Worm (Caenorhabditis elegans) whole organism, L2 larva: ENCODE results near the gene kvs-2.

Experiments
- F13H6.1 ChIP-seq: sonication (generic microtip); optimal IDR thresholded peaks from 2 replicates; lab custom pipeline; 2016; ENCODE audit warnings: missing genetic modification characterization, missing compliant biosample characterization
- R02D3.7 ChIP-seq: fragments of 150-350 bp; optimal IDR thresholded peaks from 2 replicates; lab custom pipeline; 2014; ENCODE audit warnings: missing biosample characterization, missing genetic modification characterization
- Y55F3AM.14 ChIP-seq: fragments of 200-800 bp; sonication (Bioruptor generic); optimal IDR thresholded peaks from 2 replicates; lab custom pipeline; 2018; ENCODE audit warnings: mild to moderate bottlenecking, missing genetic modification characterization, missing compliant biosample characterization
- alr-1 ChIP-seq: fragments of 150-350 bp; optimal IDR thresholded peaks from 2 replicates; lab custom pipeline; 2014; ENCODE audit warnings: missing biosample characterization, missing genetic modification characterization
- aly-2 ChIP-seq: fragments of 150-350 bp; optimal IDR thresholded peaks from 2 replicates; lab custom pipeline; 2014; ENCODE audit warnings: missing biosample characterization, missing genetic modification characterization
- blmp-1 ChIP-seq: sonication (generic microtip); optimal IDR thresholded peaks from 2 replicates; lab custom pipeline; 2017; ENCODE audit warnings: missing genetic modification characterization, mild to moderate bottlenecking, missing compliant biosample characterization, antibody characterized with exemption, moderate library complexity; ENCODE audit not compliant: insufficient read depth
- ceh-16 ChIP-seq: fragments of 150-350 bp; optimal IDR thresholded peaks from 2 replicates; lab custom pipeline; 2014; ENCODE audit warnings: missing biosample characterization, missing genetic modification characterization
- ceh-82 ChIP-seq: fragments of 150-350 bp; optimal IDR thresholded peaks from 2 replicates; lab custom pipeline; 2014; ENCODE audit warnings: missing biosample characterization, missing genetic modification characterization
- crh-2 ChIP-seq: sonication (generic microtip); optimal IDR thresholded peaks from 2 replicates; lab custom pipeline; 2017; ENCODE audit warnings: missing biosample characterization, missing genetic modification characterization
- egl-27 ChIP-seq: sonication (generic microtip); optimal IDR thresholded peaks from 3 replicates; lab custom pipeline; 2017; ENCODE audit warnings: missing biosample characterization, missing genetic modification reagents, missing genetic modification characterization
- elt-1 ChIP-seq: fragments of 150-350 bp; optimal IDR thresholded peaks from 2 replicates; lab custom pipeline; 2014; ENCODE audit warnings: missing biosample characterization, missing genetic modification characterization
- elt-3 ChIP-seq: sonication (generic microtip); optimal IDR thresholded peaks from 2 replicates; lab custom pipeline; 2017; ENCODE audit warnings: missing biosample characterization, missing genetic modification characterization
- fos-1 ChIP-seq: fragments of 150-350 bp; optimal IDR thresholded peaks from 2 replicates; lab custom pipeline; 2014; ENCODE audit warnings: missing biosample characterization, missing genetic modification characterization
- gmeb-1 ChIP-seq: fragments of 150-350 bp; optimal IDR thresholded peaks from 2 replicates; lab custom pipeline; 2014; ENCODE audit warnings: missing biosample characterization, missing genetic modification characterization
- lin-39 ChIP-seq: fragments of 150-350 bp; optimal IDR thresholded peaks from 2 replicates; lab custom pipeline; 2014; ENCODE audit warnings: missing biosample characterization, missing genetic modification reagents, missing genetic modification characterization
- lsy-2 ChIP-seq, 2 experiments: fragments of 150-350 bp in 1 of 2; sonication (generic microtip) in 1 of 2; optimal IDR thresholded peaks; 2 replicates each; lab custom pipeline; 2014 to 2017; ENCODE audit warnings: missing biosample characterization in 2 of 2, missing genetic modification characterization in 2 of 2
- mab-5 ChIP-seq: fragments of 150-350 bp; optimal IDR thresholded peaks from 2 replicates; lab custom pipeline; 2014; ENCODE audit warnings: missing biosample characterization, missing genetic modification characterization
- mbf-1 ChIP-seq: sonication (generic microtip); optimal IDR thresholded peaks from 2 replicates; lab custom pipeline; 2017; ENCODE audit warnings: missing biosample characterization, missing genetic modification characterization
- mdl-1 ChIP-seq, 2 experiments: fragments of 150-350 bp in 1 of 2; sonication (generic microtip) in 1 of 2; optimal IDR thresholded peaks; 2 replicates each; lab custom pipeline; 2017; ENCODE audit warnings: missing biosample characterization in 2 of 2, missing genetic modification characterization in 2 of 2
- nhr-11 ChIP-seq: fragments of 150-350 bp; optimal IDR thresholded peaks from 2 replicates; lab custom pipeline; 2014; ENCODE audit warnings: missing biosample characterization, missing genetic modification characterization
- nhr-129 ChIP-seq: fragments of 150-350 bp; optimal IDR thresholded peaks from 2 replicates; lab custom pipeline; 2014; ENCODE audit warnings: missing biosample characterization, missing genetic modification characterization
- nhr-21 ChIP-seq: fragments of 150-350 bp; optimal IDR thresholded peaks from 2 replicates; lab custom pipeline; 2014; ENCODE audit warnings: missing biosample characterization, missing genetic modification characterization
- nhr-23 ChIP-seq: fragments of 150-350 bp; optimal IDR thresholded peaks from 2 replicates; lab custom pipeline; 2014; ENCODE audit warnings: missing biosample characterization, missing genetic modification reagents, missing genetic modification characterization
- nhr-25 ChIP-seq: fragments of 150-350 bp; sonication (generic microtip); optimal IDR thresholded peaks from 3 replicates; lab custom pipeline; 2014; ENCODE audit warnings: missing biosample characterization, missing genetic modification characterization
- nhr-6 ChIP-seq: fragments of 150-350 bp; optimal IDR thresholded peaks from 2 replicates; lab custom pipeline; 2014; ENCODE audit warnings: missing biosample characterization, missing genetic modification characterization
- nhr-77 ChIP-seq: fragments of 150-350 bp; optimal IDR thresholded peaks from 2 replicates; lab custom pipeline; 2014; ENCODE audit warnings: missing biosample characterization, missing genetic modification characterization
- sem-4 ChIP-seq: fragments of 150-350 bp; optimal IDR thresholded peaks from 2 replicates; lab custom pipeline; 2014; ENCODE audit warnings: missing biosample characterization, missing genetic modification reagents, missing genetic modification characterization
- skn-1 ChIP-seq: sonication (generic microtip); optimal IDR thresholded peaks from 2 replicates; lab custom pipeline; 2017; ENCODE audit warnings: missing biosample characterization, missing genetic modification characterization
- sma-9 ChIP-seq, 2 experiments: fragments of 150-350 bp in 1 of 2; sonication (generic microtip) in 1 of 2; optimal IDR thresholded peaks; 2 replicates each; lab custom pipeline; 2014 to 2016; ENCODE audit warnings: missing genetic modification characterization in 2 of 2, mild to moderate bottlenecking in 1 of 2, missing biosample characterization in 1 of 2, missing compliant biosample characterization in 1 of 2, missing genetic modification reagents in 1 of 2, moderate library complexity in 1 of 2
- snpc-4 ChIP-seq: fragments of 150-350 bp; optimal IDR thresholded peaks from 2 replicates; lab custom pipeline; 2014; ENCODE audit warnings: missing biosample characterization, missing genetic modification characterization
- unc-39 ChIP-seq: fragments of 150-350 bp; optimal IDR thresholded peaks from 2 replicates; lab custom pipeline; 2014; ENCODE audit warnings: missing biosample characterization, missing genetic modification characterization
- unc-55 ChIP-seq: fragments of 150-350 bp; sonication (generic microtip); optimal IDR thresholded peaks from 3 replicates; lab custom pipeline; 2014; ENCODE audit warnings: missing biosample characterization, missing genetic modification reagents, missing genetic modification characterization
- unc-62 ChIP-seq: fragments of 150-350 bp; optimal IDR thresholded peaks from 2 replicates; lab custom pipeline; 2014; ENCODE audit warnings: missing biosample characterization, missing genetic modification reagents, missing genetic modification characterization
- zag-1 ChIP-seq: fragments of 150-350 bp; optimal IDR thresholded peaks from 2 replicates; lab custom pipeline; 2014; ENCODE audit warnings: missing biosample characterization, missing genetic modification characterization
- ztf-1 ChIP-seq: fragments of 200-800 bp; sonication (Bioruptor generic); conservative IDR thresholded peaks from 2 replicates; pipeline ENCODE4 v1.3.6; 2022; ENCODE audit warnings: missing genetic modification characterization, missing compliant biosample characterization
- ztf-11 ChIP-seq: sonication (generic microtip); optimal IDR thresholded peaks from 2 replicates; lab custom pipeline; 2017; ENCODE audit warnings: missing biosample characterization, missing genetic modification characterization
- ztf-4 ChIP-seq: fragments of 150-350 bp; optimal IDR thresholded peaks from 2 replicates; lab custom pipeline; 2014; ENCODE audit warnings: missing biosample characterization, missing genetic modification characterization

Gene kvs-2

DNA sequence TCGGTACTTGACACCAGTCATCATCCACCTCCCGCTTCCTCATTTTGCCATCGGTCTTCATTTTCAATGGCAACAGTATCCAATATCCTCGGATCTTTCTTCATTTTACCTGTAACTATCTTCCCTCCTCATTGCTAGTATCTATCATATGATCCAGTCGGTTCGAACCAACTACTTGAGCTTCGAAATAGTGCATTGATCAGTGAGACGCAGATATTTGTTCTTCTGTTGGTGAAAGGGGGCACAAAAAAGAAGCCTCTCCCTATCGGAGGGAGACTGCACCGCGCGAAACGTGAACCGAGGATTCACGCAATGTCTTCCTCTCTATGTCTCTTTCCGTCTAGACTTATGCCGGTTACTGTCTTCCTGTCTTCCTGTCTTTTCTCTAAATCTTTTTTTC, 55.5 kb downstream of the kvs-2 start:
- peak; percentile 42 for TF ChIP-seq nhr-129 (tag; lab: Kevin White, UChicago)
- TF ChIP-seq unc-39, result no peak
- no peak for TF ChIP-seq nhr-11 (tag; lab: Kevin White, UChicago)
- TF ChIP-seq gmeb-1 (tag; lab: Kevin White, UChicago), result no peak
- peak; percentile 21 for TF ChIP-seq sma-9 (GFP tag; optimal IDR thresholded peaks at IDR 0.05; lab: Kevin White, UChicago)
- no peak for TF ChIP-seq sma-9 (tag; optimal IDR thresholded peaks at IDR 0.05; lab: Kevin White, UChicago)
- peak; percentile 53 for TF ChIP-seq F13H6.1 (tag; lab: Kevin White, UChicago)
- no peak for TF ChIP-seq lin-39 (tag; lab: Kevin White, UChicago)
- TF ChIP-seq elt-1 (tag; lab: Kevin White, UChicago), result no peak
- TF ChIP-seq ztf-11 (tag; lab: Kevin White, UChicago), result no peak
- TF ChIP-seq unc-62 (GFP tag; lab: Kevin White, UChicago), result no peak
- no peak for TF ChIP-seq ceh-82 (tag; lab: Kevin White, UChicago)
- TF ChIP-seq aly-2, result no peak
- TF ChIP-seq R02D3.7 (tag; lab: Kevin White, UChicago), result no peak
- TF ChIP-seq nhr-77 (tag; lab: Kevin White, UChicago), result no peak
- TF ChIP-seq sem-4, result no peak
- TF ChIP-seq nhr-23 (tag; lab: Kevin White, UChicago), result no peak
- no peak for TF ChIP-seq fos-1
- TF ChIP-seq nhr-25, result no peak
- no peak for TF ChIP-seq snpc-4
- TF ChIP-seq alr-1 (tag; lab: Kevin White, UChicago), result no peak

- no peak for TF ChIP-seq ztf-1
- no peak for TF ChIP-seq skn-1 (tag; lab: Kevin White, UChicago)
- TF ChIP-seq elt-3 (tag; lab: Kevin White, UChicago), result no peak
- TF ChIP-seq alr-1 (tag; lab: Kevin White, UChicago), result no peak
- TF ChIP-seq unc-39, result no peak
- no peak for TF ChIP-seq lsy-2 (tag; optimal IDR thresholded peaks at IDR 0.05; lab: Kevin White, UChicago)
- no peak for TF ChIP-seq nhr-6
- peak; percentile 86 for TF ChIP-seq sma-9 (GFP tag; optimal IDR thresholded peaks at IDR 0.05; lab: Kevin White, UChicago)
- TF ChIP-seq sma-9 (tag; optimal IDR thresholded peaks at IDR 0.05; lab: Kevin White, UChicago), result no peak
- TF ChIP-seq ztf-4 (tag; lab: Kevin White, UChicago), result no peak
- TF ChIP-seq snpc-4, result no peak
- no peak for TF ChIP-seq nhr-77 (tag; lab: Kevin White, UChicago)
- peak; percentile 77 for TF ChIP-seq F13H6.1 (tag; lab: Kevin White, UChicago)
- no peak for TF ChIP-seq ceh-16 (tag; lab: Kevin White, UChicago)
- peak; percentile 23 for TF ChIP-seq egl-27 (tag; lab: Kevin White, UChicago)
- TF ChIP-seq blmp-1 (tag; lab: Kevin White, UChicago), result no peak
- no peak for TF ChIP-seq nhr-21
- TF ChIP-seq crh-2 (tag; lab: Kevin White, UChicago), result peak; percentile 47
- no peak for TF ChIP-seq R02D3.7 (tag; lab: Kevin White, UChicago)
- no peak for TF ChIP-seq Y55F3AM.14 (GFP tag; lab: Kevin White, UChicago)
- no peak for TF ChIP-seq unc-55
- no peak for TF ChIP-seq sem-4
- no peak for TF ChIP-seq zag-1 (tag; lab: Kevin White, UChicago)
- TF ChIP-seq nhr-11 (tag; lab: Kevin White, UChicago), result no peak
- peak; percentile 95 for TF ChIP-seq fos-1
- TF ChIP-seq mbf-1 (tag; lab: Kevin White, UChicago), result no peak
- TF ChIP-seq mab-5, result no peak
- peak; percentile 46 for TF ChIP-seq gmeb-1 (tag; lab: Kevin White, UChicago)
- TF ChIP-seq nhr-23 (tag; lab: Kevin White, UChicago), result no peak
- no peak for TF ChIP-seq nhr-25
- TF ChIP-seq ceh-82 (tag; lab: Kevin White, UChicago), result no peak
- TF ChIP-seq mdl-1 (tag; optimal IDR thresholded peaks at IDR 0.05; lab: Kevin White, UChicago), result no peak
Observed at ce11 chrV:10693749-10694148, 57.9 kb downstream of the kvs-2 start.
